Fruit fly (Drosophila melanogaster) whole organism, pupa: ENCODE results near the gene CG7131.

Experiments
- CG10348 ChIP-seq: fragments of 200-800 bp; sonication (Bioruptor generic); IDR thresholded peaks from 2 replicates; pipeline ENCODE4 v1.3.6; 2022; ENCODE audit warnings: missing biosample characterization, missing genetic modification characterization
- CG12605 ChIP-seq: fragments of 200-800 bp; sonication (Bioruptor generic); IDR thresholded peaks from 2 replicates; pipeline ENCODE4 v1.3.6; 2022; ENCODE audit warnings: missing biosample characterization, missing genetic modification characterization
- CG13204 ChIP-seq: fragments of 200-800 bp; sonication (Bioruptor generic); optimal IDR thresholded peaks from 2 replicates; lab custom pipeline; 2018; ENCODE audit warnings: missing biosample characterization, mild to moderate bottlenecking, missing genetic modification characterization, moderate library complexity
- CG14655 ChIP-seq: fragments of 200-800 bp; sonication (Bioruptor generic); optimal IDR thresholded peaks from 3 replicates; lab custom pipeline; 2017; ENCODE audit warnings: mild to moderate bottlenecking, missing biosample characterization, missing genetic modification reagents, missing genetic modification characterization
- CG15710 ChIP-seq: fragments of 200-800 bp; sonication (Bioruptor generic); optimal IDR thresholded peaks from 2 replicates; lab custom pipeline; 2018; ENCODE audit warnings: missing biosample characterization, mild to moderate bottlenecking, missing genetic modification characterization, moderate library complexity
- CG17806 ChIP-seq: fragments of 200-800 bp; sonication (Bioruptor generic); optimal IDR thresholded peaks from 2 replicates; lab custom pipeline; 2018; ENCODE audit warnings: missing biosample characterization, mild to moderate bottlenecking, missing genetic modification characterization, moderate library complexity
- CG32121 ChIP-seq: fragments of 200-800 bp; sonication (Bioruptor generic); IDR thresholded peaks from 2 replicates; pipeline ENCODE4 v1.3.6; 2022; ENCODE audit warnings: missing biosample characterization, missing genetic modification characterization
- CG34367 ChIP-seq: fragments of 200-800 bp; sonication (Bioruptor generic); optimal IDR thresholded peaks from 2 replicates; lab custom pipeline; 2018; ENCODE audit warnings: missing biosample characterization, mild to moderate bottlenecking, missing genetic modification characterization
- CG4496 ChIP-seq: fragments of 200-800 bp; sonication (Bioruptor generic); IDR thresholded peaks from 3 replicates; pipeline ENCODE4 v1.3.6; 2022; ENCODE audit warnings: missing biosample characterization, missing genetic modification characterization
- CG8159 ChIP-seq: fragments of 200-800 bp; sonication (Bioruptor generic); optimal IDR thresholded peaks from 3 replicates; lab custom pipeline; 2018; ENCODE audit warnings: missing biosample characterization, mild to moderate bottlenecking, missing genetic modification characterization, moderate library complexity
- CG8301 ChIP-seq: fragments of 200-800 bp; sonication (Bioruptor generic); optimal IDR thresholded peaks from 2 replicates; lab custom pipeline; 2018; ENCODE audit warnings: missing biosample characterization, mild to moderate bottlenecking, missing genetic modification characterization
- CG9948 ChIP-seq: fragments of 200-800 bp; sonication (Bioruptor generic); optimal IDR thresholded peaks from 2 replicates; lab custom pipeline; 2018; ENCODE audit warnings: missing biosample characterization, mild to moderate bottlenecking, missing genetic modification characterization, moderate library complexity
- D1 ChIP-seq: fragments of 200-800 bp; sonication (Bioruptor generic); optimal IDR thresholded peaks from 2 replicates; lab custom pipeline; 2018; ENCODE audit warnings: missing biosample characterization, mild to moderate bottlenecking, missing genetic modification characterization, moderate library complexity
- EcR ChIP-seq: fragments of 200-800 bp; sonication (Bioruptor generic); optimal IDR thresholded peaks from 3 replicates; lab custom pipeline; 2019; ENCODE audit warnings: missing biosample characterization, missing genetic modification characterization, mild to moderate bottlenecking, moderate library complexity, missing genetic modification reagents
- Ets98B ChIP-seq: fragments of 200-800 bp; sonication (Bioruptor generic); IDR thresholded peaks from 2 replicates; pipeline ENCODE4 v1.3.6; 2022; ENCODE audit warnings: missing biosample characterization, missing genetic modification characterization
- Pif1A ChIP-seq: fragments of 200-800 bp; sonication (Bioruptor generic); optimal IDR thresholded peaks from 3 replicates; lab custom pipeline; 2016; ENCODE audit warnings: missing biosample characterization, missing genetic modification characterization
- Pif1B ChIP-seq: fragments of 200-800 bp; sonication (Bioruptor generic); optimal IDR thresholded peaks from 3 replicates; lab custom pipeline; 2016; ENCODE audit warnings: missing biosample characterization, missing genetic modification characterization
- Snoo ChIP-seq: fragments of 200-800 bp; sonication (Bioruptor generic); optimal IDR thresholded peaks from 3 replicates; lab custom pipeline; 2017; ENCODE audit warnings: missing biosample characterization, mild to moderate bottlenecking, missing genetic modification characterization, inconsistent platforms
- fd96Ca ChIP-seq: fragments of 200-800 bp; sonication (Bioruptor generic); IDR thresholded peaks from 3 replicates; pipeline ENCODE4 v1.3.6; 2022; ENCODE audit warnings: missing biosample characterization, missing genetic modification characterization
- gl ChIP-seq: fragments of 200-800 bp; sonication (Bioruptor generic); optimal IDR thresholded peaks from 2 replicates; lab custom pipeline; 2018; ENCODE audit warnings: missing biosample characterization, mild to moderate bottlenecking, missing genetic modification characterization
- rn ChIP-seq: fragments of 200-800 bp; sonication (Bioruptor generic); IDR thresholded peaks from 2 replicates; pipeline ENCODE4 v1.3.6; 2022; ENCODE audit warnings: missing biosample characterization, missing genetic modification characterization

The CG7131 gene

dm6 chr3R:18242089-18242955, 46.3 kb downstream of the CG7131 start, which contains the start of the genes CG7156 and 14-3-3epsilon:
CG7156 (minus strand) TSS chr3R:18242159.
14-3-3epsilon (plus strand) TSS chr3R:18242531.
- TF ChIP-seq rn (GFP tag; lab: Robert Waterston, UW) (no peak), CG4496 (GFP tag; lab: Robert Waterston, UW) (peak; percentile 47; the same call in 1 of the 3 replicates), CG8159 (no peak), CG12605 (GFP tag; lab: Robert Waterston, UW) (no peak), CG15710 (tag; lab: Kevin White, UChicago) (no peak), D1 (tag; lab: Kevin White, UChicago) (no peak), gl (no peak), CG10348 (GFP tag; lab: Robert Waterston, UW) (no peak), CG34367 (tag; lab: Kevin White, UChicago) (peak; percentile 9), fd96Ca (GFP tag; lab: Robert Waterston, UW) (no peak), CG9948 (tag; lab: Kevin White, UChicago) (no peak), Pif1B (GFP tag; lab: Kevin White, UChicago) (no peak), Ets98B (GFP tag; lab: Robert Waterston, UW) (peak; percentile 12; the same call in 1 of the 2 replicates), Pif1A (peak; percentile 38), Snoo (tag; lab: Kevin White, UChicago) (peak; percentile 34), CG14655 (GFP tag; lab: Kevin White, UChicago) (no peak), EcR (GFP tag; lab: Kevin White, UChicago) (peak; percentile 15), CG32121 (no peak), CG8301 (tag; lab: Kevin White, UChicago) (no peak), CG17806 (no peak), CG13204 (GFP tag; lab: Kevin White, UChicago) (no peak)
